Worm (Caenorhabditis elegans) whole organism, L3 larva: ENCODE data around the gene klf-1.

Experiments
- sea-2 ChIP-seq: fragments of 150-350 bp; sonication (generic microtip); optimal IDR thresholded peaks from 4 replicates; lab custom pipeline; 2014; ENCODE audit warnings: missing biosample characterization, missing genetic modification reagents, missing genetic modification characterization
- ztf-11 ChIP-seq: fragments of 150-350 bp; optimal IDR thresholded peaks from 2 replicates; lab custom pipeline; 2014; ENCODE audit warnings: missing biosample characterization, missing genetic modification characterization

DNA sequence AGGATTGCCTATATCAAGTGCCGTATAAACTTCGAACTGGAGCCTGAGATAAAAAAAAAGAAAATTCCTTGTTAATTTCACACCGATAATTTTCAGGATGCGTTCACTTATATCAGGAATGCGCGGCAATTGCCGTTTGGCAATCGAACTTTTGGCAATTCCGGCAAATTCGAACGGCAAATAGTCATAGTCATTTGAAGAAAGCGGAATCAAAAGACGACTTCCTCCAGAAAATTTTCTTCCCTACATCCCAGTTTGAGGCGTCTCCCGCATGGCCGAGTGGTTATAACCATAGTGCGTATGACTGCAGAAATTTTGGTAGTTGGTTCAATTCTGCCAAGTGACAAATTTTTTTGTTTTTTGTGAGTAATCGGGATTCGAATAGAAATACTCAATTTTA is 18.7 kb upstream of the klf-1 start, which contains the start of gene F56F11.4:
- no peak for TF ChIP-seq sea-2 (GFP tag; lab: Kevin White, UChicago)
- no peak for TF ChIP-seq ztf-11 (tag; lab: Kevin White, UChicago)
